Fruit fly (Drosophila melanogaster) whole organism, prepupa: ENCODE data around the gene RpL3.

ENCODE experiments used
- CG10631 ChIP-seq: fragments of 200-800 bp; sonication (Bioruptor generic); optimal IDR thresholded peaks from 2 replicates; lab custom pipeline; 2016; ENCODE audit warnings: missing biosample characterization, missing genetic modification characterization
- CG10669 ChIP-seq: fragments of 200-800 bp; sonication (Bioruptor generic); optimal IDR thresholded peaks from 3 replicates; lab custom pipeline; 2018; ENCODE audit warnings: missing biosample characterization, mild to moderate bottlenecking, missing genetic modification characterization, moderate library complexity
- CG11294 ChIP-seq: fragments of 200-800 bp; sonication (Bioruptor generic); IDR thresholded peaks from 2 replicates; pipeline ENCODE4 v1.3.6; 2022; ENCODE audit warnings: missing biosample characterization, missing genetic modification characterization
- CG11762 ChIP-seq: fragments of 200-800 bp; sonication (Bioruptor generic); optimal IDR thresholded peaks from 3 replicates; lab custom pipeline; 2016; ENCODE audit warnings: missing biosample characterization, missing genetic modification characterization; ENCODE audit not compliant: insufficient read depth
- CG15336 ChIP-seq: fragments of 200-800 bp; sonication (Bioruptor generic); IDR thresholded peaks from 2 replicates; pipeline ENCODE4 v1.3.6; 2022; ENCODE audit warnings: missing biosample characterization, missing genetic modification characterization
- CG1621 ChIP-seq: fragments of 200-800 bp; sonication (Bioruptor generic); optimal IDR thresholded peaks from 3 replicates; lab custom pipeline; 2018; ENCODE audit warnings: missing biosample characterization, mild to moderate bottlenecking, missing genetic modification characterization
- CG16779 ChIP-seq: fragments of 200-800 bp; sonication (Bioruptor generic); optimal IDR thresholded peaks from 3 replicates; lab custom pipeline; 2017; ENCODE audit warnings: missing biosample characterization, mild to moderate bottlenecking, missing genetic modification characterization
- CG3032 ChIP-seq: fragments of 200-800 bp; optimal IDR thresholded peaks from 2 replicates; lab custom pipeline; 2019; ENCODE audit warnings: missing biosample characterization, mild to moderate bottlenecking, missing genetic modification characterization, moderate library complexity
- CG31627 ChIP-seq: fragments of 200-800 bp; sonication (Bioruptor generic); optimal IDR thresholded peaks from 3 replicates; lab custom pipeline; 2016; ENCODE audit warnings: missing biosample characterization, missing genetic modification characterization
- CG34406 ChIP-seq: fragments of 200-800 bp; sonication (Bioruptor generic); optimal IDR thresholded peaks from 3 replicates; lab custom pipeline; 2016; ENCODE audit warnings: missing biosample characterization, missing genetic modification characterization
- CG3919 ChIP-seq: fragments of 200-800 bp; sonication (Bioruptor generic); optimal IDR thresholded peaks from 3 replicates; lab custom pipeline; 2016; ENCODE audit warnings: missing biosample characterization, missing genetic modification characterization
- CG4318 ChIP-seq: fragments of 200-800 bp; sonication (Bioruptor generic); optimal IDR thresholded peaks from 3 replicates; lab custom pipeline; 2017; ENCODE audit warnings: missing biosample characterization, mild to moderate bottlenecking, missing genetic modification characterization
- CG6163 ChIP-seq: fragments of 200-800 bp; sonication (Bioruptor generic); IDR thresholded peaks from 3 replicates; pipeline ENCODE4 v1.3.6; 2022; ENCODE audit warnings: missing biosample characterization, missing genetic modification characterization
- CG6276 ChIP-seq: fragments of 200-800 bp; sonication (Bioruptor generic); optimal IDR thresholded peaks from 2 replicates; lab custom pipeline; 2017; ENCODE audit warnings: missing biosample characterization, mild to moderate bottlenecking, missing genetic modification characterization
- CG6808 ChIP-seq: fragments of 200-800 bp; sonication (Bioruptor generic); optimal IDR thresholded peaks from 3 replicates; lab custom pipeline; 2017; ENCODE audit warnings: missing biosample characterization, missing genetic modification characterization, mild to moderate bottlenecking, moderate library complexity, missing genetic modification reagents
- CG6854 ChIP-seq: fragments of 200-800 bp; sonication (Bioruptor generic); optimal IDR thresholded peaks from 2 replicates; lab custom pipeline; 2017; ENCODE audit warnings: missing biosample characterization, mild to moderate bottlenecking, missing genetic modification characterization
- CG8119 ChIP-seq: fragments of 200-800 bp; sonication (Bioruptor generic); IDR thresholded peaks from 3 replicates; pipeline ENCODE4 v1.3.6; 2022; ENCODE audit warnings: missing biosample characterization, missing genetic modification characterization
- CG8632 ChIP-seq: fragments of 200-800 bp; sonication (Bioruptor generic); optimal IDR thresholded peaks from 3 replicates; lab custom pipeline; 2016; ENCODE audit warnings: missing biosample characterization, missing genetic modification characterization
- Eip78C ChIP-seq: fragments of 200-800 bp; sonication (Bioruptor generic); peaks from one replicate; lab custom pipeline; 2016; ENCODE audit warnings: missing biosample characterization, missing genetic modification characterization
- Eip93F ChIP-seq: fragments of 200-800 bp; sonication (Bioruptor generic); optimal IDR thresholded peaks from 2 replicates; lab custom pipeline; 2016; ENCODE audit warnings: missing biosample characterization, mild to moderate bottlenecking, missing genetic modification characterization
- Ets21C ChIP-seq: fragments of 200-800 bp; sonication (Bioruptor generic); optimal IDR thresholded peaks from 3 replicates; lab custom pipeline; 2016; ENCODE audit warnings: missing biosample characterization, missing genetic modification characterization
- Ets96B ChIP-seq: fragments of 200-800 bp; optimal IDR thresholded peaks from 2 replicates; lab custom pipeline; 2019; ENCODE audit warnings: missing biosample characterization, mild to moderate bottlenecking, missing genetic modification characterization, moderate library complexity
- Hr38 ChIP-seq: sonication (Bioruptor generic); optimal IDR thresholded peaks from 2 replicates; lab custom pipeline; 2016; ENCODE audit warnings: missing biosample characterization, missing genetic modification characterization
- Hr39 ChIP-seq: fragments of 200-800 bp; sonication (Bioruptor generic); optimal IDR thresholded peaks from 2 replicates; lab custom pipeline; 2016; ENCODE audit warnings: missing biosample characterization, missing genetic modification characterization
- Hr4 ChIP-seq: fragments of 200-800 bp; sonication (Bioruptor generic); optimal IDR thresholded peaks from 3 replicates; lab custom pipeline; 2016; ENCODE audit warnings: missing biosample characterization, missing genetic modification characterization
- Lpt ChIP-seq: fragments of 200-800 bp; sonication (Bioruptor generic); optimal IDR thresholded peaks from 3 replicates; lab custom pipeline; 2016; ENCODE audit warnings: missing biosample characterization, missing genetic modification characterization
- Met ChIP-seq: fragments of 200-800 bp; sonication (Bioruptor generic); optimal IDR thresholded peaks from 3 replicates; lab custom pipeline; 2016; ENCODE audit warnings: missing biosample characterization, missing genetic modification characterization
- Smox ChIP-seq: fragments of 200-800 bp; sonication (Bioruptor generic); optimal IDR thresholded peaks from 3 replicates; lab custom pipeline; 2016; ENCODE audit warnings: missing biosample characterization, missing genetic modification characterization
- Sox102F ChIP-seq: fragments of 200-800 bp; sonication (Bioruptor generic); optimal IDR thresholded peaks from 2 replicates; lab custom pipeline; 2016; ENCODE audit warnings: missing biosample characterization, mild to moderate bottlenecking, missing genetic modification characterization
- Sox15 ChIP-seq: fragments of 200-800 bp; sonication (Bioruptor generic); optimal IDR thresholded peaks from 3 replicates; lab custom pipeline; 2016; ENCODE audit warnings: missing biosample characterization, missing genetic modification characterization
- achi ChIP-seq: fragments of 200-800 bp; sonication (Bioruptor generic); optimal IDR thresholded peaks from 3 replicates; lab custom pipeline; 2016; ENCODE audit warnings: missing biosample characterization, missing genetic modification characterization
- acj6 ChIP-seq: fragments of 200-800 bp; sonication (Bioruptor generic); optimal IDR thresholded peaks from 3 replicates; lab custom pipeline; 2016; ENCODE audit warnings: missing biosample characterization, missing genetic modification characterization
- dac ChIP-seq: fragments of 200-800 bp; sonication (Bioruptor generic); optimal IDR thresholded peaks from 2 replicates; lab custom pipeline; 2017; ENCODE audit warnings: missing biosample characterization, mild to moderate bottlenecking, missing genetic modification characterization
- dsx ChIP-seq: fragments of 200-800 bp; optimal IDR thresholded peaks from 3 replicates; lab custom pipeline; 2019; ENCODE audit warnings: missing biosample characterization, mild to moderate bottlenecking, missing genetic modification characterization, moderate library complexity; ENCODE audit not compliant: poor library complexity, severe bottlenecking
- fd85E ChIP-seq: fragments of 200-800 bp; sonication (Bioruptor generic); optimal IDR thresholded peaks from 3 replicates; lab custom pipeline; 2016; ENCODE audit warnings: missing biosample characterization, missing genetic modification characterization
- fkh ChIP-seq: fragments of 200-800 bp; sonication (Bioruptor generic); optimal IDR thresholded peaks from 3 replicates; lab custom pipeline; 2017; ENCODE audit warnings: missing biosample characterization, mild to moderate bottlenecking, missing genetic modification characterization, moderate library complexity
- net ChIP-seq: fragments of 200-800 bp; sonication (Bioruptor generic); optimal IDR thresholded peaks from 3 replicates; lab custom pipeline; 2016; ENCODE audit warnings: missing biosample characterization, missing genetic modification characterization
- pdm3 ChIP-seq: fragments of 200-800 bp; sonication (Bioruptor generic); optimal IDR thresholded peaks from 3 replicates; lab custom pipeline; 2016; ENCODE audit warnings: missing biosample characterization, missing genetic modification characterization
- salr ChIP-seq, 2 experiments: fragments of 200-800 bp; sonication (Bioruptor generic); optimal IDR thresholded peaks; 3 replicates each; lab custom pipeline; 2016 to 2018; ENCODE audit warnings: missing biosample characterization in 2 of 2, missing genetic modification characterization in 2 of 2, mild to moderate bottlenecking in 1 of 2
- spab ChIP-seq: fragments of 200-800 bp; sonication (Bioruptor generic); optimal IDR thresholded peaks from 2 replicates; lab custom pipeline; 2017; ENCODE audit warnings: missing biosample characterization, mild to moderate bottlenecking, missing genetic modification characterization, missing genetic modification reagents
- ss ChIP-seq, 2 experiments: fragments of 200-800 bp; sonication (Bioruptor generic); optimal IDR thresholded peaks; 2 replicates in 1 of 2; 3 replicates in 1 of 2; lab custom pipeline; 2017 to 2018; ENCODE audit warnings: mild to moderate bottlenecking in 2 of 2, missing biosample characterization in 2 of 2, missing genetic modification characterization in 2 of 2, moderate library complexity in 1 of 2
- svp ChIP-seq: fragments of 200-800 bp; sonication (Bioruptor generic); peaks from one replicate; lab custom pipeline; 2016; ENCODE audit warnings: missing biosample characterization, missing genetic modification characterization
- vri ChIP-seq: fragments of 200-800 bp; sonication (Bioruptor generic); optimal IDR thresholded peaks from 3 replicates; lab custom pipeline; 2016; ENCODE audit warnings: missing biosample characterization, mild to moderate bottlenecking, missing genetic modification characterization

RpL3 gene

DNA sequence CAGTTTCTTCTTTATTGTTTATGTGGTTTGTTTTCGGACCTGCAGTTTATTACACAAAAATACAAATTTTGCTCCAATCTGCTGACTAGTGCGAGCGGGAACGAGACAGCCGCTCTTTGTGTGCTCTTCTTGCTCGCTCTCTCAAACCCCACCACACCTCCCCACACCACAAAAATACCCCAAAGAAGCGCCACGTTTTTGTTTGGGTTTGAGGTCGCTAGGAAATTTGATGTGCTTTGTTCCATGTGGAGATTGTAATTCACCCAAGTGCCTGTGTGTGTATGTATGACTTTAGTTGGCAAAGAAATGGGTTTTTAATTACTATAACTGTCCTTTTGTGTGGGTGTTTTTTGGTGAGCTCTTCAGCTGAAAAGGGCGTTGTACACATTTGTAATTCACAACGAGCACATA lies 23.6 kb upstream of the RpL3 start (continued):
- 0 out of 3 replicates have a peak, but pooled peaks have one; percentile 25 for TF ChIP-seq CG6163 (GFP tag; lab: Robert Waterston, UW)
- no peak for TF ChIP-seq acj6 (GFP tag; lab: Kevin White, UChicago)
- no peak for TF ChIP-seq Hr39 (GFP tag; lab: Kevin White, UChicago)
- TF ChIP-seq Met (GFP tag; lab: Kevin White, UChicago), result no peak
- TF ChIP-seq fd85E (GFP tag; lab: Kevin White, UChicago), result no peak
- no peak for TF ChIP-seq Sox102F (GFP tag; lab: Kevin White, UChicago)
- no peak for TF ChIP-seq CG34406 (GFP tag; lab: Kevin White, UChicago)
- no peak for TF ChIP-seq achi
- peak; percentile 4 for TF ChIP-seq CG6854
- TF ChIP-seq CG8632 (GFP tag; lab: Kevin White, UChicago), result peak; percentile 6
- TF ChIP-seq CG16779 (tag; lab: Kevin White, UChicago), result no peak
- TF ChIP-seq fkh, result peak; percentile 82
- TF ChIP-seq Eip78C (GFP tag; lab: Kevin White, UChicago), result peak; percentile 69
- TF ChIP-seq CG6808, result no peak
- no peak for TF ChIP-seq Sox15 (GFP tag; lab: Kevin White, UChicago)
- no peak for TF ChIP-seq CG3919 (GFP tag; lab: Kevin White, UChicago)
- TF ChIP-seq CG11762 (GFP tag; lab: Kevin White, UChicago), result no peak
- TF ChIP-seq net, result peak; percentile 7
- TF ChIP-seq svp (GFP tag; lab: Kevin White, UChicago), result peak; percentile 67
- no peak for TF ChIP-seq CG3032 (tag; lab: Kevin White, UChicago)
- no peak for TF ChIP-seq Smox (GFP tag; lab: Kevin White, UChicago)
- no peak for TF ChIP-seq salr (GFP tag; optimal IDR thresholded peaks at IDR 0.05; lab: Kevin White, UChicago)
- no peak for TF ChIP-seq ss (GFP tag; optimal IDR thresholded peaks at IDR 0.05; lab: Kevin White, UChicago)
- no peak for TF ChIP-seq spab (GFP tag; lab: Kevin White, UChicago)
- no peak for TF ChIP-seq CG8119
- no peak for TF ChIP-seq pdm3

DNA sequence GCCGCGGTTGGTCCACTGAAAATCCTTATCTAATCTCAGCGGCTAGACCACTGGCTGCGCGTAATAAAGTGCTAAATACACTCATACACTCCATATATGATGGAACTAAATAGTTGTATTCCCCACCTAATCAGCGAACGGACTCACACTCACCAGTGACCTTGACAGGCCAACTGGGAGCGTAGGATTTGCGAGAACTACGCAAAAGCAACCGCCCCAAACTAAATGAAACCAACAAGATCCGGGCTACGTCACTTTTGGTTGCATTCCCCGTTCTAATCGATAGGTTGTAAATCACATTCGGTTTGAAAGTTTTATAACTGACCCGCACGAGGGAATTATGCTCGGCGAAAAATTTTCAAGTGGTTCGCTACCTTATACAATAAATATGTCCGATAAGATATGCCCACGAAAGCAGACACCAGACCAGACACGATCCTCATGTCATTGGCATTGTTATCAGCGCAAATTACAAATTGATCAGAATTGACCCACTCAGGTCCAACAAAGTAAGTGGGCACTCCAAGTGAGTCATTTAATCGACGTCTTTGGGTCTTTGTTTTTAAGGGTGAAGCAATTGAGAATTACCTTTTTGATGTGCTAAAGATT lies 22.4 kb upstream of the RpL3 start:
- TF ChIP-seq CG15336 (GFP tag; lab: Robert Waterston, UW), result no peak
- no peak for TF ChIP-seq Hr4 (GFP tag; lab: Kevin White, UChicago)
- TF ChIP-seq dsx (GFP tag; lab: Kevin White, UChicago), result peak; percentile 28
- TF ChIP-seq CG1621 (tag; lab: Kevin White, UChicago), result no peak
- TF ChIP-seq CG10669 (GFP tag; lab: Kevin White, UChicago), result no peak
- TF ChIP-seq CG3032 (tag; lab: Kevin White, UChicago), result no peak

DNA sequence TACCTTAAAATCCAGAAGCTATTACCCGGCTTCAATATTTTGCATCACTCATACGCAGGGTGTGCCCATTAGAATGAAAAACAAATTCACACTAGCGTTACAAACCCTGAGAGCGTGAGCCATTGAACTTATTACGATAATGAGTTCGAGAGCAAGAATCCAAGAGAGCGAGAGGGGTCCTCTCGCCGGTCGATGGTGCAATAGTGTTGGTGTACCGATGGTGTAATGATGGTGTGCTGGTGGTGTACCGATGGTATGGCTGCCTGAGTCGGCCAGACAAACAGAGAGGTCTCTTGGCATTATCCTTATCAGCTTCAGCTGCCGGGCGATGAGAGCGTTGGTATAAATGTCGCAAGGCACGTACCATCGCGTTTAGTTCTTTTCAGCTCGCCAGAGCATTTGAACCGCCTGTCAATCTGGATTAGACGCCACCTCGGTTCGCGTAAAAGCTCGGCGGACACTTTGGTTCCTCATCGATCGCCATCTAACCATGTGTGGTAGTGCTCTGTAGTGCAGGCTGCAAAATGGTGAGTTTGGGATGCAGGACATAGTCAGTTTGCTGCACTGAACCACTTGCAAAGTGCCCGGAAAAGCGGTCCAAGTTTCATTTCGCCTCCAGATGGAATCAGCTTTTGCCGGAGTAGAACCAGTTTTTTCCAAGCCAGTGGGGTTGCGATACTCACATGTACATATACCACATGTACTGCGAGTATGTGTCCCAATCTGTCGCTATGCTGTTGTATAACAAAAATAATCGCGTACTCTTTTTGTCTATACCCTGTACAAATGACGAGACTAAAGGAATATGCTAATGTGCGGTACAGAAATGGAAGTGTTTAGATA lies 21.4 kb upstream of the RpL3 start:
- TF ChIP-seq Hr4 (GFP tag; lab: Kevin White, UChicago) (no peak), CG10631 (GFP tag; lab: Kevin White, UChicago) (no peak), Lpt (GFP tag; lab: Kevin White, UChicago) (peak; percentile 18), CG31627 (GFP tag; lab: Kevin White, UChicago) (no peak), ss (GFP tag; optimal IDR thresholded peaks at IDR 0.05; lab: Kevin White, UChicago) (no peak), CG6276 (no peak), CG4318 (GFP tag; lab: Kevin White, UChicago) (no peak), Hr38 (GFP tag; lab: Kevin White, UChicago) (no peak), CG10669 (GFP tag; lab: Kevin White, UChicago) (no peak), Eip93F (GFP tag; lab: Kevin White, UChicago) (no peak), Ets96B (tag; lab: Kevin White, UChicago) (no peak), CG1621 (tag; lab: Kevin White, UChicago) (peak; percentile 56), dac (GFP tag; lab: Kevin White, UChicago) (peak; percentile 38), CG16779 (tag; lab: Kevin White, UChicago) (no peak), Ets21C (no peak), spab (GFP tag; lab: Kevin White, UChicago) (no peak), svp (GFP tag; lab: Kevin White, UChicago) (peak; percentile 92), vri (GFP tag; lab: Kevin White, UChicago) (peak; percentile 96), Sox15 (GFP tag; lab: Kevin White, UChicago) (no peak), CG11294 (GFP tag; lab: Robert Waterston, UW) (peak; percentile 28; the same call in 1 of the 2 replicates), pdm3 (no peak), net (no peak), CG15336 (GFP tag; lab: Robert Waterston, UW) (no peak), fkh (no peak), dsx (GFP tag; lab: Kevin White, UChicago) (no peak)
